Fruit fly (Drosophila melanogaster) whole organism, prepupa: Measurements from ENCODE around the gene lilli.
A peak's percentile ranks its signal among the peaks of the same experiment; 100 is the strongest.

Source experiments
- CG10669 ChIP-seq: fragments of 200-800 bp; sonication (Bioruptor generic); optimal IDR thresholded peaks from 3 replicates; lab custom pipeline; 2018; ENCODE audit warnings: missing biosample characterization, mild to moderate bottlenecking, missing genetic modification characterization, moderate library complexity
- CG11762 ChIP-seq: fragments of 200-800 bp; sonication (Bioruptor generic); optimal IDR thresholded peaks from 3 replicates; lab custom pipeline; 2016; ENCODE audit warnings: missing biosample characterization, missing genetic modification characterization; ENCODE audit not compliant: insufficient read depth
- CG15336 ChIP-seq: fragments of 200-800 bp; sonication (Bioruptor generic); IDR thresholded peaks from 2 replicates; pipeline ENCODE4 v1.3.6; 2022; ENCODE audit warnings: missing biosample characterization, missing genetic modification characterization
- CG1621 ChIP-seq: fragments of 200-800 bp; sonication (Bioruptor generic); optimal IDR thresholded peaks from 3 replicates; lab custom pipeline; 2018; ENCODE audit warnings: missing biosample characterization, mild to moderate bottlenecking, missing genetic modification characterization
- CG3032 ChIP-seq: fragments of 200-800 bp; optimal IDR thresholded peaks from 2 replicates; lab custom pipeline; 2019; ENCODE audit warnings: missing biosample characterization, mild to moderate bottlenecking, missing genetic modification characterization, moderate library complexity
- CG31627 ChIP-seq: fragments of 200-800 bp; sonication (Bioruptor generic); optimal IDR thresholded peaks from 3 replicates; lab custom pipeline; 2016; ENCODE audit warnings: missing biosample characterization, missing genetic modification characterization
- CG32006 ChIP-seq: fragments of 200-800 bp; sonication (Bioruptor generic); optimal IDR thresholded peaks from 3 replicates; lab custom pipeline; 2017; ENCODE audit warnings: missing biosample characterization, mild to moderate bottlenecking, missing genetic modification characterization
- CG3919 ChIP-seq: fragments of 200-800 bp; sonication (Bioruptor generic); optimal IDR thresholded peaks from 3 replicates; lab custom pipeline; 2016; ENCODE audit warnings: missing biosample characterization, missing genetic modification characterization
- CG6163 ChIP-seq: fragments of 200-800 bp; sonication (Bioruptor generic); IDR thresholded peaks from 3 replicates; pipeline ENCODE4 v1.3.6; 2022; ENCODE audit warnings: missing biosample characterization, missing genetic modification characterization
- CG6808 ChIP-seq: fragments of 200-800 bp; sonication (Bioruptor generic); optimal IDR thresholded peaks from 3 replicates; lab custom pipeline; 2017; ENCODE audit warnings: missing biosample characterization, missing genetic modification characterization, mild to moderate bottlenecking, moderate library complexity, missing genetic modification reagents
- CG6854 ChIP-seq: fragments of 200-800 bp; sonication (Bioruptor generic); optimal IDR thresholded peaks from 2 replicates; lab custom pipeline; 2017; ENCODE audit warnings: missing biosample characterization, mild to moderate bottlenecking, missing genetic modification characterization
- CG8319 ChIP-seq: fragments of 200-800 bp; sonication (Bioruptor generic); optimal IDR thresholded peaks from 3 replicates; lab custom pipeline; 2016; ENCODE audit warnings: missing biosample characterization, missing genetic modification characterization
- CG8632 ChIP-seq: fragments of 200-800 bp; sonication (Bioruptor generic); optimal IDR thresholded peaks from 3 replicates; lab custom pipeline; 2016; ENCODE audit warnings: missing biosample characterization, missing genetic modification characterization
- CG9139 ChIP-seq: fragments of 200-800 bp; sonication (Bioruptor generic); optimal IDR thresholded peaks from 3 replicates; lab custom pipeline; 2017; ENCODE audit warnings: missing biosample characterization, mild to moderate bottlenecking, missing genetic modification characterization
- Eip75B ChIP-seq: fragments of 200-800 bp; sonication (Bioruptor generic); optimal IDR thresholded peaks from 3 replicates; lab custom pipeline; 2016; ENCODE audit warnings: missing biosample characterization, missing genetic modification characterization
- Eip78C ChIP-seq: fragments of 200-800 bp; sonication (Bioruptor generic); peaks from one replicate; lab custom pipeline; 2016; ENCODE audit warnings: missing biosample characterization, missing genetic modification characterization
- Ets21C ChIP-seq: fragments of 200-800 bp; sonication (Bioruptor generic); optimal IDR thresholded peaks from 3 replicates; lab custom pipeline; 2016; ENCODE audit warnings: missing biosample characterization, missing genetic modification characterization
- Gug ChIP-seq: fragments of 200-800 bp; sonication (Bioruptor generic); IDR thresholded peaks from 2 replicates; pipeline ENCODE4 v1.3.6; 2022; ENCODE audit warnings: missing biosample characterization, missing genetic modification characterization
- Hr38 ChIP-seq: sonication (Bioruptor generic); optimal IDR thresholded peaks from 2 replicates; lab custom pipeline; 2016; ENCODE audit warnings: missing biosample characterization, missing genetic modification characterization
- Hr4 ChIP-seq: fragments of 200-800 bp; sonication (Bioruptor generic); optimal IDR thresholded peaks from 3 replicates; lab custom pipeline; 2016; ENCODE audit warnings: missing biosample characterization, missing genetic modification characterization
- Lpt ChIP-seq: fragments of 200-800 bp; sonication (Bioruptor generic); optimal IDR thresholded peaks from 3 replicates; lab custom pipeline; 2016; ENCODE audit warnings: missing biosample characterization, missing genetic modification characterization
- Sox102F ChIP-seq: fragments of 200-800 bp; sonication (Bioruptor generic); optimal IDR thresholded peaks from 2 replicates; lab custom pipeline; 2016; ENCODE audit warnings: missing biosample characterization, mild to moderate bottlenecking, missing genetic modification characterization
- Sox14 ChIP-seq: fragments of 200-800 bp; sonication (Bioruptor generic); optimal IDR thresholded peaks from 3 replicates; lab custom pipeline; 2016; ENCODE audit warnings: missing biosample characterization, missing genetic modification characterization
- Sox15 ChIP-seq: fragments of 200-800 bp; sonication (Bioruptor generic); optimal IDR thresholded peaks from 3 replicates; lab custom pipeline; 2016; ENCODE audit warnings: missing biosample characterization, missing genetic modification characterization
- achi ChIP-seq: fragments of 200-800 bp; sonication (Bioruptor generic); optimal IDR thresholded peaks from 3 replicates; lab custom pipeline; 2016; ENCODE audit warnings: missing biosample characterization, missing genetic modification characterization
- acj6 ChIP-seq: fragments of 200-800 bp; sonication (Bioruptor generic); optimal IDR thresholded peaks from 3 replicates; lab custom pipeline; 2016; ENCODE audit warnings: missing biosample characterization, missing genetic modification characterization
- dac ChIP-seq: fragments of 200-800 bp; sonication (Bioruptor generic); optimal IDR thresholded peaks from 2 replicates; lab custom pipeline; 2017; ENCODE audit warnings: missing biosample characterization, mild to moderate bottlenecking, missing genetic modification characterization
- eg ChIP-seq: fragments of 200-800 bp; sonication (Bioruptor generic); IDR thresholded peaks from 3 replicates; pipeline ENCODE4 v1.3.6; 2022; ENCODE audit warnings: missing biosample characterization, missing genetic modification characterization
- esn ChIP-seq: fragments of 200-800 bp; sonication (Bioruptor generic); optimal IDR thresholded peaks from 2 replicates; lab custom pipeline; 2016; ENCODE audit warnings: missing biosample characterization, mild to moderate bottlenecking, missing genetic modification characterization, moderate library complexity
- fkh ChIP-seq: fragments of 200-800 bp; sonication (Bioruptor generic); optimal IDR thresholded peaks from 3 replicates; lab custom pipeline; 2017; ENCODE audit warnings: missing biosample characterization, mild to moderate bottlenecking, missing genetic modification characterization, moderate library complexity
- pdm3 ChIP-seq: fragments of 200-800 bp; sonication (Bioruptor generic); optimal IDR thresholded peaks from 3 replicates; lab custom pipeline; 2016; ENCODE audit warnings: missing biosample characterization, missing genetic modification characterization
- salr ChIP-seq, 2 experiments: fragments of 200-800 bp; sonication (Bioruptor generic); optimal IDR thresholded peaks; 3 replicates each; lab custom pipeline; 2016 to 2018; ENCODE audit warnings: missing biosample characterization in 2 of 2, missing genetic modification characterization in 2 of 2, mild to moderate bottlenecking in 1 of 2
- svp ChIP-seq: fragments of 200-800 bp; sonication (Bioruptor generic); peaks from one replicate; lab custom pipeline; 2016; ENCODE audit warnings: missing biosample characterization, missing genetic modification characterization
- topi ChIP-seq: fragments of 200-800 bp; sonication (Bioruptor generic); optimal IDR thresholded peaks from 3 replicates; lab custom pipeline; 2016; ENCODE audit warnings: missing biosample characterization, missing genetic modification characterization

The lilli gene

dm6 chr2L:2931555-2932131, 45.9 kb downstream of the lilli start (continued):
- TF ChIP-seq CG1621 (tag; lab: Kevin White, UChicago), result peak; percentile 81
- no peak for TF ChIP-seq Lpt (GFP tag; lab: Kevin White, UChicago)
- no peak for TF ChIP-seq CG15336
- no peak for TF ChIP-seq Hr38 (GFP tag; lab: Kevin White, UChicago)
- no peak for TF ChIP-seq Gug
- TF ChIP-seq CG10669 (GFP tag; lab: Kevin White, UChicago), result peak; percentile 82
- TF ChIP-seq acj6 (GFP tag; lab: Kevin White, UChicago), result peak; percentile 53
- peak; percentile 29 for TF ChIP-seq CG31627
- TF ChIP-seq Eip75B, result peak; percentile 80
- no peak for TF ChIP-seq Sox15
- TF ChIP-seq esn (GFP tag; lab: Kevin White, UChicago), result peak; percentile 70
- TF ChIP-seq CG3919 (GFP tag; lab: Kevin White, UChicago), result peak; percentile 47
- TF ChIP-seq fkh (GFP tag; lab: Kevin White, UChicago), result peak; percentile 32
- peak; percentile 52 for TF ChIP-seq CG9139
- TF ChIP-seq CG8632 (GFP tag; lab: Kevin White, UChicago), result peak; percentile 49
- TF ChIP-seq CG6808 (GFP tag; lab: Kevin White, UChicago), result peak; percentile 79
- peak; percentile 75 for TF ChIP-seq CG3032
- TF ChIP-seq achi (GFP tag; lab: Kevin White, UChicago), result peak; percentile 66
- TF ChIP-seq pdm3 (GFP tag; lab: Kevin White, UChicago), result peak; percentile 37
- peak; percentile 5 for TF ChIP-seq CG8319 (GFP tag; lab: Kevin White, UChicago)
- TF ChIP-seq Eip78C (GFP tag; lab: Kevin White, UChicago), result peak; percentile 73
- peak; percentile 70 for TF ChIP-seq CG32006 (GFP tag; lab: Kevin White, UChicago)
- TF ChIP-seq eg (GFP tag; lab: Robert Waterston, UW), result no peak
- no peak for TF ChIP-seq Ets21C (GFP tag; lab: Kevin White, UChicago)
- TF ChIP-seq Sox14, result peak; percentile 80
- no peak for TF ChIP-seq Hr4 (GFP tag; lab: Kevin White, UChicago)
- peak; percentile 27 to 64 for TF ChIP-seq salr (GFP tag; optimal IDR thresholded peaks at IDR 0.05; lab: Kevin White, UChicago)
- TF ChIP-seq CG6854 (GFP tag; lab: Kevin White, UChicago), result no peak
- TF ChIP-seq, all 60 proteins: peak for 46

dm6 chr2L:2935704-2936103, 50.0 kb downstream of the lilli start:
- TF ChIP-seq svp, result peak; percentile 65
- no peak for TF ChIP-seq dac (GFP tag; lab: Kevin White, UChicago)
- TF ChIP-seq, all 60 proteins: peak for 1

DNA sequence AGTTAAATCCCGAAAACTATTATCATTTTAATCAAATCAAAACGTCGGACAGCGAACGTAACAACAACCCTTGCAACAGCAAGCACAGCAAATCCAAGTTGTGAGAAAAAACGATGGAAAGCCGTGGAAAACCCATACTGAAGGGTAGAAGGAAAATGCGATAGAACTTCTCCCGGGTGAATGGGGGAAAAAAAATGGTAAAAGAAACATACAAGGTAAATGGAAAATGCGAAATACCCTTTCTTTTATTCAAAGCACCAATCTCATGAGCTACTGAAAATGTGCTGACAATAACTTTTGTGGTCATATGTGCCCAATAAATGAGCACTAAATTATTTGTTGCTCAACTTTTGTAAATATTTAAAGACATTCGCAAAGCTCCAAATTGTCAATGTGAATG, 54.0 kb downstream of the lilli start:
- no peak for TF ChIP-seq esn (GFP tag; lab: Kevin White, UChicago)
- no peak for TF ChIP-seq CG11762 (GFP tag; lab: Kevin White, UChicago)
- no peak for TF ChIP-seq CG6854 (GFP tag; lab: Kevin White, UChicago)
- no peak for TF ChIP-seq CG6163 (GFP tag; lab: Robert Waterston, UW)
- no peak for TF ChIP-seq CG32006 (GFP tag; lab: Kevin White, UChicago)
- no peak for TF ChIP-seq CG8632 (GFP tag; lab: Kevin White, UChicago)

- no peak for TF ChIP-seq Sox102F (GFP tag; lab: Kevin White, UChicago)
- no peak for TF ChIP-seq topi (GFP tag; lab: Kevin White, UChicago)
- 0 out of 3 replicates have a peak, but pooled peaks have one; percentile 33 for TF ChIP-seq CG6163 (GFP tag; lab: Robert Waterston, UW)
- TF ChIP-seq Eip78C (GFP tag; lab: Kevin White, UChicago), result peak; percentile 19
- peak; percentile 35; the same call in 1 of the 2 replicates for TF ChIP-seq CG15336
- TF ChIP-seq Gug, result peak; percentile 7; the same call in 1 of the 2 replicates
- peak; percentile 20 for TF ChIP-seq CG32006 (GFP tag; lab: Kevin White, UChicago)
- peak; percentile 45 for TF ChIP-seq Hr4 (GFP tag; lab: Kevin White, UChicago)
Measured at dm6 chr2L:2941353-2941752, 55.6 kb downstream of the lilli start.
